Worm (Caenorhabditis elegans) whole organism, L1 larva: ENCODE data around the gene T25E4.1.

Source experiments
- C04F5.9 ChIP-seq: sonication (generic microtip); optimal IDR thresholded peaks from 2 replicates; lab custom pipeline; 2016; ENCODE audit warnings: missing genetic modification characterization, missing compliant biosample characterization
- C34B4.2 ChIP-seq: sonication (generic microtip); optimal IDR thresholded peaks from 2 replicates; lab custom pipeline; 2017; ENCODE audit warnings: mild to moderate bottlenecking, missing genetic modification characterization, missing compliant biosample characterization
- Y116A8C.19 ChIP-seq: sonication (generic microtip); optimal IDR thresholded peaks from 2 replicates; lab custom pipeline; 2016; ENCODE audit warnings: missing compliant biosample characterization, missing genetic modification characterization, borderline replicate concordance
- alr-1 ChIP-seq: fragments of 200-800 bp; sonication (Bioruptor generic); optimal IDR thresholded peaks from 2 replicates; lab custom pipeline; 2018; ENCODE audit warnings: borderline replicate concordance, mild to moderate bottlenecking, missing genetic modification characterization, missing compliant biosample characterization
- aly-2 ChIP-seq: fragments of 150-350 bp; optimal IDR thresholded peaks from 2 replicates; lab custom pipeline; 2014; ENCODE audit warnings: missing biosample characterization, missing genetic modification characterization
- ama-1 ChIP-seq: fragments of 150-350 bp; optimal IDR thresholded peaks from 2 replicates; lab custom pipeline; 2014
- blmp-1 ChIP-seq: fragments of 150-350 bp; optimal IDR thresholded peaks from 2 replicates; lab custom pipeline; 2014; ENCODE audit warnings: missing biosample characterization, missing genetic modification characterization
- ceh-63 ChIP-seq: fragments of 200-800 bp; sonication (Bioruptor generic); optimal IDR thresholded peaks from 2 replicates; lab custom pipeline; 2018; ENCODE audit warnings: mild to moderate bottlenecking, missing genetic modification characterization, missing compliant biosample characterization
- ceh-88 ChIP-seq: fragments of 200-800 bp; sonication (Bioruptor generic); IDR thresholded peaks from 2 replicates; pipeline ENCODE4 v1.3.6; 2022; ENCODE audit warnings: missing genetic modification characterization, missing compliant biosample characterization
- dpl-1 ChIP-seq, 3 experiments: fragments of 150-350 bp in 2 of 3; sonication (generic microtip) in 1 of 3; optimal IDR thresholded peaks; 2 replicates each; lab custom pipeline; 2014 to 2017; ENCODE audit warnings: missing biosample characterization in 3 of 3, missing genetic modification characterization in 3 of 3, missing genetic modification reagents in 3 of 3
- efl-1 ChIP-seq, 4 experiments: fragments of 150-350 bp; optimal IDR thresholded peaks in 3 of 4; peaks in 1 of 4; 1 replicate in 1 of 4; 2 replicates in 3 of 4; lab custom pipeline; 2014; ENCODE audit warnings: missing biosample characterization in 2 of 4, missing genetic modification characterization in 2 of 4, missing genetic modification reagents in 2 of 4
- efl-3 ChIP-seq: fragments of 200-800 bp; sonication (Bioruptor generic); optimal IDR thresholded peaks from 2 replicates; lab custom pipeline; 2018; ENCODE audit warnings: mild to moderate bottlenecking, missing genetic modification characterization, missing compliant biosample characterization
- elt-3 ChIP-seq, 6 experiments: fragments of 150-350 bp in 1 of 6; sonication (generic microtip); optimal IDR thresholded peaks; 2 replicates each; lab custom pipeline; 2017 to 2018; ENCODE audit warnings: missing biosample characterization in 6 of 6, missing genetic modification characterization in 6 of 6, inconsistent platforms in 1 of 6
- hlh-17 ChIP-seq: fragments of 200-800 bp; sonication (Bioruptor generic); optimal IDR thresholded peaks from 2 replicates; lab custom pipeline; 2018; ENCODE audit warnings: missing genetic modification characterization, mild to moderate bottlenecking, missing compliant biosample characterization, moderate library complexity, borderline replicate concordance
- hlh-4 ChIP-seq: sonication (generic microtip); optimal IDR thresholded peaks from 2 replicates; lab custom pipeline; 2016; ENCODE audit warnings: mild to moderate bottlenecking, missing genetic modification characterization, missing compliant biosample characterization
- irx-1 ChIP-seq: sonication (generic microtip); optimal IDR thresholded peaks from 2 replicates; lab custom pipeline; 2016; ENCODE audit warnings: missing genetic modification characterization, missing compliant biosample characterization
- isw-1 ChIP-seq: fragments of 200-800 bp; sonication (Bioruptor generic); IDR thresholded peaks from 2 replicates; pipeline ENCODE4 v1.3.6; 2022; ENCODE audit warnings: missing genetic modification characterization, missing compliant biosample characterization
- lin-13 ChIP-seq: fragments of 150-350 bp; optimal IDR thresholded peaks from 2 replicates; lab custom pipeline; 2014; ENCODE audit warnings: missing biosample characterization, missing genetic modification reagents, missing genetic modification characterization
- lin-35 ChIP-seq, 2 experiments: fragments of 150-350 bp; optimal IDR thresholded peaks; 2 replicates each; lab custom pipeline; 2014; ENCODE audit warnings: missing biosample characterization in 2 of 2, missing genetic modification characterization in 2 of 2, missing genetic modification reagents in 2 of 2
- lir-3 ChIP-seq: sonication (generic microtip); optimal IDR thresholded peaks from 2 replicates; lab custom pipeline; 2016; ENCODE audit warnings: mild to moderate bottlenecking, missing genetic modification characterization, moderate library complexity, missing compliant biosample characterization; ENCODE audit not compliant: poor library complexity
- mab-9 ChIP-seq: fragments of 200-800 bp; sonication (Bioruptor generic); IDR thresholded peaks from 2 replicates; pipeline ENCODE4 v1.3.6; 2022; ENCODE audit warnings: missing genetic modification reagents, missing genetic modification characterization, missing compliant biosample characterization
- nhr-11 ChIP-seq: fragments of 150-350 bp; optimal IDR thresholded peaks from 2 replicates; lab custom pipeline; 2014; ENCODE audit warnings: missing biosample characterization, missing genetic modification characterization
- nhr-12 ChIP-seq: sonication (generic microtip); optimal IDR thresholded peaks from 2 replicates; lab custom pipeline; 2017; ENCODE audit warnings: missing biosample characterization, missing genetic modification characterization
- nhr-20 ChIP-seq: sonication (generic microtip); optimal IDR thresholded peaks from 2 replicates; lab custom pipeline; 2016; ENCODE audit warnings: mild to moderate bottlenecking, missing genetic modification characterization, missing compliant biosample characterization
- nhr-237 ChIP-seq: fragments of 150-350 bp; optimal IDR thresholded peaks from 2 replicates; lab custom pipeline; 2014; ENCODE audit warnings: missing biosample characterization, missing genetic modification characterization
- nhr-28 ChIP-seq: fragments of 150-350 bp; optimal IDR thresholded peaks from 2 replicates; lab custom pipeline; 2014; ENCODE audit warnings: missing biosample characterization, missing genetic modification characterization
- nhr-84 ChIP-seq: sonication (generic microtip); optimal IDR thresholded peaks from 2 replicates; lab custom pipeline; 2017; ENCODE audit warnings: missing biosample characterization, missing genetic modification characterization
- nhr-90 ChIP-seq: sonication (generic microtip); optimal IDR thresholded peaks from 2 replicates; lab custom pipeline; 2016; ENCODE audit warnings: mild to moderate bottlenecking, missing genetic modification characterization, missing compliant biosample characterization; ENCODE audit not compliant: poor library complexity
- pax-3 ChIP-seq: fragments of 200-800 bp; sonication (Bioruptor generic); optimal IDR thresholded peaks from 2 replicates; lab custom pipeline; 2018; ENCODE audit warnings: mild to moderate bottlenecking, missing genetic modification characterization, moderate library complexity, missing compliant biosample characterization
- skn-1 ChIP-seq: fragments of 150-350 bp; optimal IDR thresholded peaks from 2 replicates; lab custom pipeline; 2014; ENCODE audit warnings: missing biosample characterization, missing genetic modification characterization
- sox-4 ChIP-seq: sonication (generic microtip); optimal IDR thresholded peaks from 2 replicates; lab custom pipeline; 2016; ENCODE audit warnings: missing genetic modification characterization, missing compliant biosample characterization
- sptf-1 ChIP-seq: fragments of 150-350 bp; optimal IDR thresholded peaks from 2 replicates; lab custom pipeline; 2014; ENCODE audit warnings: missing biosample characterization, missing genetic modification characterization
- swsn-7 ChIP-seq: sonication (generic microtip); optimal IDR thresholded peaks from 2 replicates; lab custom pipeline; 2016; ENCODE audit warnings: missing genetic modification characterization, missing compliant biosample characterization
- tlp-1 ChIP-seq: fragments of 150-350 bp; optimal IDR thresholded peaks from 2 replicates; lab custom pipeline; 2014; ENCODE audit warnings: missing biosample characterization, missing genetic modification characterization
- unc-130 ChIP-seq: fragments of 150-350 bp; optimal IDR thresholded peaks from 2 replicates; lab custom pipeline; 2017; ENCODE audit warnings: missing biosample characterization, missing genetic modification characterization, inconsistent platforms
- unc-30 ChIP-seq: sonication (generic microtip); optimal IDR thresholded peaks from 2 replicates; lab custom pipeline; 2017; ENCODE audit warnings: missing biosample characterization, missing genetic modification characterization
- unc-86 ChIP-seq: sonication (generic microtip); optimal IDR thresholded peaks from 2 replicates; lab custom pipeline; 2016; ENCODE audit warnings: missing genetic modification characterization, missing compliant biosample characterization
- vab-15 ChIP-seq: sonication (generic microtip); optimal IDR thresholded peaks from 2 replicates; lab custom pipeline; 2017; ENCODE audit warnings: missing genotype, mild to moderate bottlenecking, missing genetic modification characterization, missing compliant biosample characterization
- xbp-1 ChIP-seq: sonication (generic microtip); optimal IDR thresholded peaks from 2 replicates; lab custom pipeline; 2016; ENCODE audit warnings: missing genetic modification characterization, missing compliant biosample characterization
- zag-1 ChIP-seq: fragments of 150-350 bp; optimal IDR thresholded peaks from 2 replicates; lab custom pipeline; 2014; ENCODE audit warnings: missing biosample characterization, missing genetic modification characterization
- zip-4 ChIP-seq: fragments of 200-800 bp; sonication (Bioruptor generic); optimal IDR thresholded peaks from 2 replicates; lab custom pipeline; 2018; ENCODE audit warnings: mild to moderate bottlenecking, missing genetic modification characterization, moderate library complexity, missing compliant biosample characterization
- ztf-11 ChIP-seq, 2 experiments: sonication (generic microtip); optimal IDR thresholded peaks; 2 replicates each; lab custom pipeline; 2016 to 2017; ENCODE audit warnings: missing genetic modification characterization in 2 of 2, missing biosample characterization in 1 of 2, missing compliant biosample characterization in 1 of 2
- ztf-4 ChIP-seq: fragments of 150-350 bp; optimal IDR thresholded peaks from 2 replicates; lab custom pipeline; 2014; ENCODE audit warnings: missing biosample characterization, missing genetic modification characterization

T25E4.1 gene

DNA sequence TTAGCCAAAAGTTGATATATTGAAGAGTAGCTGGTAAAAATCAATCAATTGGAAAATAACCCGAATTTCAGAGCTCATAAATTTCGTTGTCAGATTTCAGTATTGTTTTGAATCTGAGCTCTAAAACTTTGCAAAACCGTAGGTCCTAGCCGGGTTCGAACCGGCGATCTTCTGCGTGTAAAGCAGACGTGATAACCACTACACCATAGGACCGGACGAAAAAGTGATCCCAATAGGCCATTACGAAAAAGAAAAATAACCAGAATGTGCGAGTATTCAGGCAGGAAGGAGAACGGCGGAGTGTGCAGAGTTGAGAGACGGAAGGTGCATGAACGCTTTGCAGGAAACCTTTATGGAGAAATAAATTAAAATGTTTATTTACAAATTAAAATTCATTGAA, 1.1 kb upstream of the T25E4.1 start (continued):
- TF ChIP-seq hlh-4 (tag; lab: Kevin White, UChicago) (no peak), tlp-1 (no peak), aly-2 (tag; lab: Kevin White, UChicago) (no peak), nhr-11 (tag; lab: Kevin White, UChicago) (no peak), nhr-237 (no peak), sox-4 (no peak), unc-30 (tag; lab: Kevin White, UChicago) (no peak), C34B4.2 (tag; lab: Kevin White, UChicago) (no peak), alr-1 (tag; lab: Kevin White, UChicago) (no peak), elt-3 (tag; optimal IDR thresholded peaks at IDR 0.05; lab: Kevin White, UChicago) (no peak), zag-1 (tag; lab: Kevin White, UChicago) (no peak), efl-1 (optimal IDR thresholded peaks at IDR 0.05; lab: Kevin White, UChicago) (peak; percentile 28 to 51), efl-1 (GFP tag; optimal IDR thresholded peaks at IDR 0.05 in 1 of 2; lab: Kevin White, UChicago) (peak; percentile 13 to 76), mab-9 (GFP tag; lab: Robert Waterston, UW) (no peak), C04F5.9 (tag; lab: Kevin White, UChicago) (no peak), xbp-1 (peak; percentile 5), skn-1 (tag; lab: Kevin White, UChicago) (peak; percentile 40), zip-4 (no peak), sptf-1 (tag; lab: Kevin White, UChicago) (no peak), lin-13 (peak; percentile 2), lin-35 (GFP tag; optimal IDR thresholded peaks at IDR 0.05; lab: Kevin White, UChicago) (peak in 1 of 2 experiments; percentile 59), nhr-28 (tag; lab: Kevin White, UChicago) (no peak), dpl-1 (GFP tag; optimal IDR thresholded peaks at IDR 0.05; lab: Kevin White, UChicago) (peak; percentile 18 to 31 (median 29)), ceh-88 (no peak), hlh-17 (GFP tag; lab: Kevin White, UChicago) (no peak), unc-86 (tag; lab: Kevin White, UChicago) (no peak), nhr-84 (tag; lab: Kevin White, UChicago) (no peak), vab-15 (tag; lab: Kevin White, UChicago) (no peak), ztf-11 (tag; optimal IDR thresholded peaks at IDR 0.05; lab: Kevin White, UChicago) (no peak), swsn-7 (tag; lab: Kevin White, UChicago) (peak; percentile 34), Y116A8C.19 (tag; lab: Kevin White, UChicago) (no peak), ztf-4 (no peak), pax-3 (tag; lab: Kevin White, UChicago) (no peak), isw-1 (GFP tag; lab: Robert Waterston, UW) (no peak)

DNA sequence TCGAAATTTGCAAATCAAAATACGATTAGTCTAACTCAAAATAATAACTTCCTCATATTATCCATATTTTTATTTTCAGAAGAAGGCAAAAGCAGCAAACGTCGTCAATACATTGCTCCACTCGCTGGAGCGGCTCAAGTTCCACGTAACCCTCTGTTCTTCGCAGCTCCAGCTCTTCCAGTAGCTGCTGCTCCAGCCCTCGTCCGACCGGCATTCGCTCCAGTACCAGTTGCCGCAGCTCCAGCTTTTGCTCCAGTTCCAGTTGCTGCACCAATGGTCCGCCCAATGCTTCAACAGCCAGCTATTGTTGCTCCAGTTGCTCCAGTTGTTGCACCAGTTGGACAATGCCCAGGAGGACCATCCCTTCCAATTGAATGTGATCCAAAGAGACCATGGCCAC, 579 bp downstream of the T25E4.1 start:
- TF ChIP-seq efl-3 (GFP tag; lab: Kevin White, UChicago) (no peak), lir-3 (no peak), ceh-63 (GFP tag; lab: Kevin White, UChicago) (no peak), ceh-88 (no peak), mab-9 (GFP tag; lab: Robert Waterston, UW) (no peak), alr-1 (tag; lab: Kevin White, UChicago) (no peak), blmp-1 (tag; lab: Kevin White, UChicago) (no peak), unc-130 (tag; lab: Kevin White, UChicago) (no peak), irx-1 (tag; lab: Kevin White, UChicago) (no peak), nhr-90 (tag; lab: Kevin White, UChicago) (no peak), nhr-12 (tag; lab: Kevin White, UChicago) (no peak), C34B4.2 (tag; lab: Kevin White, UChicago) (no peak), skn-1 (tag; lab: Kevin White, UChicago) (no peak), unc-30 (tag; lab: Kevin White, UChicago) (no peak), ama-1 (lab: Kevin White, UChicago) (no peak), nhr-20 (tag; lab: Kevin White, UChicago) (no peak), efl-1 (optimal IDR thresholded peaks at IDR 0.05; lab: Kevin White, UChicago) (no peak), efl-1 (GFP tag; optimal IDR thresholded peaks at IDR 0.05 in 1 of 2; lab: Kevin White, UChicago) (no peak)
